Fruit fly (Drosophila melanogaster): Measurements from ENCODE around the gene CG4459.

CG4459 gene

DNA sequence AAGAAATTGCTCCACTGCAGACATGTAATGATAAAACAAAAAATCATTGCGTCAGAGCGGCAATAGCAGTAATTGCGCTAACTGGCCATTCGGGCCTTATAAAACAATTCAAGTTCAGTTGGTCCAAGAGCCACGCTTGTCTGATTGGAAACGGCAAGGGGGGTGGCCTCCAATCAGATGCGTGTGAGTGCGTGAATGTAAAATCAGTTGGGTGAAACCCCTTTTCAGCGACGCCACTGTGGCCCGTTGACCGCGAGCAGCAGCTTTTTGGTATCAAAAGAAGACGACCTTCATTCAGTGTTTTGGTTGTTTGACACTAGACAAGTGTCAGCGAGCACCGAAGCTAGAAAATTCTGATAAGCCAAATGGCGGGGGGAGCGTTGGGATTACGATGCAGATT is 26.1 kb downstream of the CG4459 start:
- TF ChIP-seq CG14655 (GFP tag; optimal IDR thresholded peaks at IDR 0.05), result no peak
- TF ChIP-seq fd96Ca (GFP tag; IDR thresholded peaks at IDR 0.05), result 0 out of 3 replicates have a peak, but pooled peaks have one; percentile 5
- TF ChIP-seq CG10348 (GFP tag; IDR thresholded peaks at IDR 0.05), result no peak
- TF ChIP-seq CG32121 (GFP tag; IDR thresholded peaks at IDR 0.05), result no peak
- TF ChIP-seq Snoo (tag; optimal IDR thresholded peaks at IDR 0.05), result no peak
- no peak for TF ChIP-seq CG17806 (tag; optimal IDR thresholded peaks at IDR 0.05)

dm6 chr3R:19901742-19902141 is 26.7 kb downstream of the CG4459 start:
- TF ChIP-seq CG12605 (GFP tag; IDR thresholded peaks at IDR 0.05), result no peak
- no peak for TF ChIP-seq CG9948 (tag; optimal IDR thresholded peaks at IDR 0.05)
- TF ChIP-seq CG32121 (GFP tag; IDR thresholded peaks at IDR 0.05), result no peak
- TF ChIP-seq Pif1B (GFP tag; optimal IDR thresholded peaks at IDR 0.05), result no peak
- TF ChIP-seq CG13204 (GFP tag; optimal IDR thresholded peaks at IDR 0.05), result no peak
- no peak for TF ChIP-seq CG8159 (tag; optimal IDR thresholded peaks at IDR 0.05)
- TF ChIP-seq Pif1A (GFP tag; optimal IDR thresholded peaks at IDR 0.05), result no peak
- no peak for TF ChIP-seq rn (GFP tag; IDR thresholded peaks at IDR 0.05)
- TF ChIP-seq CG17806 (tag; optimal IDR thresholded peaks at IDR 0.05), result no peak
- TF ChIP-seq CG4496 (GFP tag; IDR thresholded peaks at IDR 0.05), result no peak
- no peak for TF ChIP-seq CG10348 (GFP tag; IDR thresholded peaks at IDR 0.05)

- no peak for TF ChIP-seq CG9948 (tag; optimal IDR thresholded peaks at IDR 0.05)
- no peak for TF ChIP-seq CG12605 (GFP tag; IDR thresholded peaks at IDR 0.05)
- no peak for TF ChIP-seq fd96Ca (GFP tag; IDR thresholded peaks at IDR 0.05)
- TF ChIP-seq gl (tag; optimal IDR thresholded peaks at IDR 0.05), result no peak
- no peak for TF ChIP-seq rn (GFP tag; IDR thresholded peaks at IDR 0.05)
- no peak for TF ChIP-seq Pif1B (GFP tag; optimal IDR thresholded peaks at IDR 0.05)
- TF ChIP-seq CG8301 (tag; optimal IDR thresholded peaks at IDR 0.05), result no peak
- no peak for TF ChIP-seq CG15710 (tag; optimal IDR thresholded peaks at IDR 0.05)
- TF ChIP-seq CG14655 (GFP tag; optimal IDR thresholded peaks at IDR 0.05), result no peak
- no peak for TF ChIP-seq CG13204 (GFP tag; optimal IDR thresholded peaks at IDR 0.05)
Observed at dm6 chr3R:19895305-19895704, 33.1 kb downstream of the CG4459 start.

- TF ChIP-seq Ets98B (GFP tag; IDR thresholded peaks at IDR 0.05) (peak; percentile 44; the same call in 1 of the 2 replicates), CG17806 (tag; optimal IDR thresholded peaks at IDR 0.05) (no peak), CG4496 (GFP tag; IDR thresholded peaks at IDR 0.05) (peak; percentile 75), Pif1B (GFP tag; optimal IDR thresholded peaks at IDR 0.05) (no peak), CG34367 (tag; optimal IDR thresholded peaks at IDR 0.05) (no peak), fd96Ca (GFP tag; IDR thresholded peaks at IDR 0.05) (peak; percentile 63)
Observed at dm6 chr3R:19892046-19892445, 36.4 kb downstream of the CG4459 start.

- no peak for TF ChIP-seq D1 (tag; optimal IDR thresholded peaks at IDR 0.05)
- TF ChIP-seq fd96Ca (GFP tag; IDR thresholded peaks at IDR 0.05), result 0 out of 3 replicates have a peak, but pooled peaks have one; percentile 48
- TF ChIP-seq CG12605 (GFP tag; IDR thresholded peaks at IDR 0.05), result no peak
- no peak for TF ChIP-seq CG4496 (GFP tag; IDR thresholded peaks at IDR 0.05)
- no peak for TF ChIP-seq CG34367 (tag; optimal IDR thresholded peaks at IDR 0.05)
- TF ChIP-seq CG8301 (tag; optimal IDR thresholded peaks at IDR 0.05), result no peak
- 0 out of 2 replicates have a peak, but pooled peaks have one; percentile 9 for TF ChIP-seq CG32121 (GFP tag; IDR thresholded peaks at IDR 0.05)
- no peak for TF ChIP-seq gl (tag; optimal IDR thresholded peaks at IDR 0.05)
Observed at dm6 chr3R:19891363-19891762, 37.1 kb downstream of the CG4459 start.

- TF ChIP-seq CG34367 (tag; optimal IDR thresholded peaks at IDR 0.05), result no peak
- TF ChIP-seq CG32121 (GFP tag; IDR thresholded peaks at IDR 0.05), result peak; percentile 31; the same call in 1 of the 2 replicates
- no peak; the same call in 1 of the 2 replicates for TF ChIP-seq Ets98B (GFP tag; IDR thresholded peaks at IDR 0.05)
- no peak for TF ChIP-seq gl (tag; optimal IDR thresholded peaks at IDR 0.05)
- TF ChIP-seq CG12605 (GFP tag; IDR thresholded peaks at IDR 0.05), result peak; percentile 29; the same call in 1 of the 2 replicates
- peak; percentile 14 for TF ChIP-seq CG14655 (GFP tag; optimal IDR thresholded peaks at IDR 0.05)
- peak; percentile 58 for TF ChIP-seq CG13204 (GFP tag; optimal IDR thresholded peaks at IDR 0.05)
- TF ChIP-seq CG9948 (tag; optimal IDR thresholded peaks at IDR 0.05), result no peak
- no peak for TF ChIP-seq rn (GFP tag; IDR thresholded peaks at IDR 0.05)
- TF ChIP-seq Pif1A (GFP tag; optimal IDR thresholded peaks at IDR 0.05), result no peak
- TF ChIP-seq CG4496 (GFP tag; IDR thresholded peaks at IDR 0.05), result 0 out of 3 replicates have a peak, but pooled peaks have one; percentile 32
Observed at dm6 chr3R:19890340-19890998, 38.0 kb downstream of the CG4459 start, which contains the start of gene CG4733. CG4733 (plus strand) TSS chr3R:19890689.

- TF ChIP-seq CG34367 (tag; optimal IDR thresholded peaks at IDR 0.05) (no peak), CG14655 (GFP tag; optimal IDR thresholded peaks at IDR 0.05) (peak; percentile 65), CG8159 (tag; optimal IDR thresholded peaks at IDR 0.05) (peak; percentile 16), CG4496 (GFP tag; IDR thresholded peaks at IDR 0.05) (0 out of 3 replicates have a peak, but pooled peaks have one; percentile 7), CG8301 (tag; optimal IDR thresholded peaks at IDR 0.05) (peak; percentile 52)
Observed at dm6 chr3R:19889603-19890187, 38.7 kb downstream of the CG4459 start.
